Worm (Caenorhabditis elegans) whole organism, late embryonic: ENCODE data around the gene hnd-1.

Source experiments
- F13H6.1 ChIP-seq: sonication (generic microtip); optimal IDR thresholded peaks from 2 replicates; lab custom pipeline; 2016; ENCODE audit warnings: missing genetic modification characterization, missing compliant biosample characterization
- ama-1 ChIP-seq: fragments of 150-350 bp; optimal IDR thresholded peaks from 2 replicates; lab custom pipeline; 2014
- elt-2 ChIP-seq: sonication (generic microtip); optimal IDR thresholded peaks from 2 replicates; lab custom pipeline; 2016; ENCODE audit warnings: missing genetic modification reagents, missing genetic modification characterization, missing compliant biosample characterization
- nhr-11 ChIP-seq: fragments of 150-350 bp; optimal IDR thresholded peaks from 2 replicates; lab custom pipeline; 2014; ENCODE audit warnings: missing biosample characterization, missing genetic modification characterization
- pag-3 ChIP-seq: sonication (generic microtip); optimal IDR thresholded peaks from 2 replicates; lab custom pipeline; 2016; ENCODE audit warnings: missing compliant biosample characterization, missing genetic modification characterization, borderline replicate concordance
- ttx-3 ChIP-seq: sonication (generic microtip); optimal IDR thresholded peaks from 2 replicates; lab custom pipeline; 2016; ENCODE audit warnings: missing genetic modification reagents, missing genetic modification characterization, missing compliant biosample characterization

DNA sequence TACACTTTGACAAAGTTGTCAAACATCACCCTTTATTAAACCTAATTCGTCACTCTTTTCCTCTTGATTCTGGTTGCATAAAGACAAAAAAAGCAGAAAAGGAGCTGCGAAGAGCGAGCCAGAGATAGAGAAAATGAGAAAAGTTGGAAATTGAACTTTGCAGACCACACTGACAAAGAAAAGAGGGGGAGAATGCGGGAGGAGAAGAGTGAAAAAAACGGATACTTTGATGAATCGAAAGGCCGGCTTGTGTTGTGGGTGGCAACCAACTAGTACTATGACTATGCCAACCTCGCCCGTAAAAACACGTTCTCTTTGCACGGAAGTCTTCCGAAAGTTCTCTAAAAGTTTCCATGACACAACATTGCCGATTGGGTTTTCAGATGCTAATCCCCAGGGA lies 41.3 kb downstream of the hnd-1 start:
- TF ChIP-seq nhr-11 (tag; lab: Kevin White, UChicago) (no peak), F13H6.1 (no peak), ttx-3 (tag; lab: Kevin White, UChicago) (no peak), elt-2 (tag; lab: Kevin White, UChicago) (no peak), ama-1 (lab: Kevin White, UChicago) (no peak), pag-3 (tag; lab: Kevin White, UChicago) (no peak)
